Fruit fly (Drosophila melanogaster): ENCODE measurements around the gene Galt.
A peak's percentile ranks its signal among the peaks of the same experiment; 100 is the strongest.

Gene Galt

dm6 chr2L:6667719-6668325 is at the start of gene Galt (continued):
- peak; percentile 59; the same call in 1 of the 3 replicates for TF ChIP-seq CG34422 (GFP tag; IDR thresholded peaks at IDR 0.05)
- TF ChIP-seq CG18764 (GFP tag; optimal IDR thresholded peaks at IDR 0.05), result no peak
- peak; percentile 78 for TF ChIP-seq CG10543 (GFP tag; optimal IDR thresholded peaks at IDR 0.05)
- TF ChIP-seq CG6854 (GFP tag; optimal IDR thresholded peaks at IDR 0.05), result peak; percentile 50
- peak; percentile 76 for TF ChIP-seq Sry-β (GFP tag; optimal IDR thresholded peaks at IDR 0.05)
- peak; percentile 78 for TF ChIP-seq row (GFP tag; IDR thresholded peaks at IDR 0.05)
- TF ChIP-seq trem (tag; optimal IDR thresholded peaks at IDR 0.05), result peak; percentile 19
- TF ChIP-seq psq (GFP tag; optimal IDR thresholded peaks at IDR 0.05), result peak; percentile 11
- peak; percentile 20 for TF ChIP-seq NfI (GFP tag; optimal IDR thresholded peaks at IDR 0.05)
- TF ChIP-seq Xbp1 (GFP tag; optimal IDR thresholded peaks at IDR 0.05), result peak; percentile 28
- TF ChIP-seq jigr1 (GFP tag; IDR thresholded peaks at IDR 0.05), result no peak
- TF ChIP-seq lbe (GFP tag; optimal IDR thresholded peaks at IDR 0.05), result peak; percentile 19
- TF ChIP-seq CG10267 (tag; optimal IDR thresholded peaks at IDR 0.05), result peak; percentile 66
- TF ChIP-seq CG34376 (GFP tag; optimal IDR thresholded peaks at IDR 0.05), result peak; percentile 90
- peak; percentile 58 for TF ChIP-seq CG12391 (tag; optimal IDR thresholded peaks at IDR 0.05)
- peak; percentile 21; the same call in 1 of the 2 replicates for TF ChIP-seq CG6272 (GFP tag; IDR thresholded peaks at IDR 0.05)
- peak; percentile 16 for TF ChIP-seq CG17186 (GFP tag; optimal IDR thresholded peaks at IDR 0.05)
- TF ChIP-seq CG17328 (GFP tag; IDR thresholded peaks at IDR 0.05), result peak; percentile 49; the same call in 1 of the 2 replicates
- peak; percentile 10 for TF ChIP-seq Dp (GFP tag; optimal IDR thresholded peaks at IDR 0.05)
- no peak for TF ChIP-seq Six4 (GFP tag; optimal IDR thresholded peaks at IDR 0.05)
- peak in 1 of 2 experiments; percentile 25 for TF ChIP-seq Pdp1 (GFP tag; optimal IDR thresholded peaks at IDR 0.05)
- peak; percentile 28 for TF ChIP-seq onecut (GFP tag; IDR thresholded peaks at IDR 0.05)
- peak; percentile 2 for TF ChIP-seq CG2875 (GFP tag; optimal IDR thresholded peaks at IDR 0.05)
- TF ChIP-seq CG7987 (GFP tag; optimal IDR thresholded peaks at IDR 0.05), result peak; percentile 54
- peak; percentile 51 for TF ChIP-seq CG9727 (GFP tag; optimal IDR thresholded peaks at IDR 0.05)
- peak; percentile 23; the same call in 1 of the 2 replicates for TF ChIP-seq ato (GFP tag; IDR thresholded peaks at IDR 0.05; ENCODE audit: partially characterized antibody)
- peak; percentile 62; the same call in 2 of the 3 replicates for TF ChIP-seq Opbp (GFP tag; IDR thresholded peaks at IDR 0.05; ENCODE audit: partially characterized antibody)
- TF ChIP-seq fu2 (GFP tag; optimal IDR thresholded peaks at IDR 0.05), result no peak
- peak; percentile 52; the same call in 1 of the 2 replicates for TF ChIP-seq slbo (GFP tag; IDR thresholded peaks at IDR 0.05)
- TF ChIP-seq Scr (GFP tag; IDR thresholded peaks at IDR 0.05; ENCODE audit: partially characterized antibody), result peak; percentile 77
- no peak for TF ChIP-seq usp (GFP tag; optimal IDR thresholded peaks at IDR 0.05)
- peak; percentile 6 for TF ChIP-seq Asciz (GFP tag; optimal IDR thresholded peaks at IDR 0.05)
- no peak for TF ChIP-seq ara (GFP tag; IDR thresholded peaks at IDR 0.05)
- peak; percentile 48 for TF ChIP-seq caup (GFP tag; optimal IDR thresholded peaks at IDR 0.05; ENCODE audit: severe bottlenecking)
- peak; percentile 66 for TF ChIP-seq CG13296 (GFP tag; optimal IDR thresholded peaks at IDR 0.05)
- peak; percentile 33 for TF ChIP-seq pzg (GFP tag; optimal IDR thresholded peaks at IDR 0.05)
- peak; percentile 22 for TF ChIP-seq ftz-f1 (GFP tag; optimal IDR thresholded peaks at IDR 0.05)
- TF ChIP-seq B-H2 (GFP tag; optimal IDR thresholded peaks at IDR 0.05), result peak; percentile 44
- TF ChIP-seq CG13624 (GFP tag; optimal IDR thresholded peaks at IDR 0.05), result no peak
- peak; percentile 90; the same call in 3 of the 4 replicates for TF ChIP-seq chinmo (GFP tag; IDR thresholded peaks at IDR 0.05; ENCODE audit: partially characterized antibody)
- peak; percentile 21; the same call in 1 of the 2 replicates for TF ChIP-seq Ada2b (GFP tag; IDR thresholded peaks at IDR 0.05)
- no peak for TF ChIP-seq CG12744 (GFP tag; optimal IDR thresholded peaks at IDR 0.05)
- TF ChIP-seq Ptx1 (GFP tag; IDR thresholded peaks at IDR 0.05), result no peak
- peak; percentile 68 for TF ChIP-seq Sry-δ (GFP tag; optimal IDR thresholded peaks at IDR 0.05)
- TF ChIP-seq pros (GFP tag; optimal IDR thresholded peaks at IDR 0.05), result peak; percentile 57
- TF ChIP-seq CG4328 (GFP tag; optimal IDR thresholded peaks at IDR 0.05), result peak; percentile 39
- TF ChIP-seq odd (GFP tag; optimal IDR thresholded peaks at IDR 0.05), result peak; percentile 43
- no peak for TF ChIP-seq dati (GFP tag; IDR thresholded peaks at IDR 0.05)

All from whole organism, embryonic.